Comparison of ENCODE assay signal across 2 fruit fly cellular contexts in genomic region chrX:3719480-3720064, dm6.
TF ChIP-seq lines count a peak whose summit lies in the region.

Gene Rala, minus strand, starts transcription at chrX:3719635.
Gene Tlk, plus strand, starts transcription at chrX:3720007.

TF ChIP-seq in whole organism, embryonic, 481 proteins besides CTCF, POLR2A, EP300 and RAD21 (continued from another document and continues in another):
- TF ChIP-seq Fer2 (tag; optimal IDR thresholded peaks at IDR 0.05; lab: Kevin White, UChicago), result no peak
- no peak for TF ChIP-seq CG11093 (GFP tag; IDR thresholded peaks at IDR 0.05; lab: Robert Waterston, UW)
- TF ChIP-seq Kr (GFP tag; optimal IDR thresholded peaks at IDR 0.05; lab: Kevin White, UChicago), result no peak
- TF ChIP-seq Deaf1 (tag; optimal IDR thresholded peaks at IDR 0.05; lab: Kevin White, UChicago), result peak; percentile 7
- 0 out of 3 replicates have a peak, but pooled peaks have one; percentile 17 for TF ChIP-seq CG34422 (GFP tag; IDR thresholded peaks at IDR 0.05; lab: Robert Waterston, UW)
- peak; percentile 43; the same call in 1 of the 2 replicates for TF ChIP-seq unc-4 (GFP tag; IDR thresholded peaks at IDR 0.05; lab: Robert Waterston, UW; ENCODE audit: partially characterized antibody)
- no peak for TF ChIP-seq NfI (GFP tag; optimal IDR thresholded peaks at IDR 0.05; lab: Kevin White, UChicago)
- no peak for TF ChIP-seq CG31388 (GFP tag; optimal IDR thresholded peaks at IDR 0.05; lab: Kevin White, UChicago)
- peak; percentile 99 for TF ChIP-seq CG9797 (GFP tag; optimal IDR thresholded peaks at IDR 0.05; lab: Kevin White, UChicago)
- no peak for TF ChIP-seq CG13296 (GFP tag; optimal IDR thresholded peaks at IDR 0.05; lab: Kevin White, UChicago)
- TF ChIP-seq BtbVII (GFP tag; optimal IDR thresholded peaks at IDR 0.05; lab: Kevin White, UChicago), result peak; percentile 15
- no peak for TF ChIP-seq H2.0 (GFP tag; IDR thresholded peaks at IDR 0.05; lab: Robert Waterston, UW)
- peak; percentile 29 for TF ChIP-seq CG12299 (tag; optimal IDR thresholded peaks at IDR 0.05; lab: Kevin White, UChicago)
- peak; percentile 47; the same call in 1 of the 3 replicates for TF ChIP-seq dysf (GFP tag; IDR thresholded peaks at IDR 0.05; lab: Robert Waterston, UW)
- TF ChIP-seq yki (optimal IDR thresholded peaks at IDR 0.05; lab: Kevin White, UChicago), result no peak
- TF ChIP-seq CG11085 (GFP tag; IDR thresholded peaks at IDR 0.05; lab: Robert Waterston, UW), result 0 out of 2 replicates have a peak, but pooled peaks have one; percentile 17
- peak; percentile 4; the same call in 1 of the 2 replicates for TF ChIP-seq chm (GFP tag; IDR thresholded peaks at IDR 0.05; lab: Robert Waterston, UW)
- peak; percentile 53 for TF ChIP-seq Dp (GFP tag; optimal IDR thresholded peaks at IDR 0.05; lab: Kevin White, UChicago)
- 0 out of 2 replicates have a peak, but pooled peaks have one; percentile 8 for TF ChIP-seq Xrp1 (GFP tag; IDR thresholded peaks at IDR 0.05; lab: Robert Waterston, UW)
- TF ChIP-seq her (GFP tag; optimal IDR thresholded peaks at IDR 0.05; lab: Kevin White, UChicago), result peak; percentile 91
- TF ChIP-seq CG10543 (GFP tag; optimal IDR thresholded peaks at IDR 0.05; lab: Kevin White, UChicago), result no peak
- TF ChIP-seq MESR4 (GFP tag; optimal IDR thresholded peaks at IDR 0.05; lab: Kevin White, UChicago), result peak; percentile 57
- peak; percentile 45 for TF ChIP-seq phol (tag; optimal IDR thresholded peaks at IDR 0.05; lab: Kevin White, UChicago)
- no peak for TF ChIP-seq CG10431 (GFP tag; optimal IDR thresholded peaks at IDR 0.05; lab: Kevin White, UChicago)
- no peak for TF ChIP-seq Bdp1 (GFP tag; optimal IDR thresholded peaks at IDR 0.05; lab: Kevin White, UChicago)
- TF ChIP-seq Myb (GFP tag; optimal IDR thresholded peaks at IDR 0.05; lab: Kevin White, UChicago), result peak; percentile 51
- TF ChIP-seq Blimp-1 (GFP tag; optimal IDR thresholded peaks at IDR 0.05; lab: Kevin White, UChicago), result peak; percentile 65
- no peak for TF ChIP-seq Dll (GFP tag; IDR thresholded peaks at IDR 0.05; lab: Robert Waterston, UW; ENCODE audit: partially characterized antibody)
- TF ChIP-seq fd102C (GFP tag; optimal IDR thresholded peaks at IDR 0.05; lab: Kevin White, UChicago), result no peak
- no peak for TF ChIP-seq usp (GFP tag; optimal IDR thresholded peaks at IDR 0.05; lab: Kevin White, UChicago)
- peak; percentile 85 for TF ChIP-seq HmgZ (tag; optimal IDR thresholded peaks at IDR 0.05; lab: Kevin White, UChicago)
- TF ChIP-seq CG4404 (GFP tag; IDR thresholded peaks at IDR 0.05; lab: Robert Waterston, UW), result no peak
- TF ChIP-seq CG8924 (tag; optimal IDR thresholded peaks at IDR 0.05; lab: Kevin White, UChicago), result peak; percentile 62
- peak; percentile 53; the same call in 2 of the 3 replicates for TF ChIP-seq knrl (GFP tag; IDR thresholded peaks at IDR 0.05; lab: Robert Waterston, UW; ENCODE audit: partially characterized antibody)
- no peak for TF ChIP-seq lov (optimal IDR thresholded peaks at IDR 0.05; lab: Kevin White, UChicago)
- TF ChIP-seq lov (GFP tag; IDR thresholded peaks at IDR 0.05; lab: Robert Waterston, UW), result no peak
- TF ChIP-seq ems (GFP tag; optimal IDR thresholded peaks at IDR 0.05; lab: Kevin White, UChicago), result no peak
- peak; percentile 100 for TF ChIP-seq gfzf (GFP tag; optimal IDR thresholded peaks at IDR 0.05; lab: Kevin White, UChicago)
- TF ChIP-seq amos (GFP tag; IDR thresholded peaks at IDR 0.05; lab: Robert Waterston, UW; ENCODE audit: partially characterized antibody), result peak; percentile 62; the same call in 1 of the 2 replicates
- TF ChIP-seq CG31365 (tag; optimal IDR thresholded peaks at IDR 0.05; lab: Kevin White, UChicago), result no peak
- peak in 1 of 2 experiments; percentile 72 for TF ChIP-seq insv (GFP tag; optimal IDR thresholded peaks at IDR 0.05; lab: Kevin White, UChicago)
- no peak for TF ChIP-seq CG4707 (GFP tag; optimal IDR thresholded peaks at IDR 0.05; lab: Kevin White, UChicago)
- TF ChIP-seq CG7987 (GFP tag; optimal IDR thresholded peaks at IDR 0.05; lab: Kevin White, UChicago), result peak; percentile 37
- TF ChIP-seq toy (GFP tag; IDR thresholded peaks at IDR 0.05; lab: Robert Waterston, UW), result no peak
- peak; percentile 61 for TF ChIP-seq Rfx (GFP tag; IDR thresholded peaks at IDR 0.05; lab: Robert Waterston, UW)
- TF ChIP-seq CG6689 (GFP tag; IDR thresholded peaks at IDR 0.05; lab: Robert Waterston, UW), result no peak
- TF ChIP-seq Dad (GFP tag; optimal IDR thresholded peaks at IDR 0.05; lab: Kevin White, UChicago), result peak; percentile 42
- no peak for TF ChIP-seq zfh2 (GFP tag; optimal IDR thresholded peaks at IDR 0.05; lab: Kevin White, UChicago)
- no peak for TF ChIP-seq CG3407 (GFP tag; optimal IDR thresholded peaks at IDR 0.05; lab: Kevin White, UChicago)
- no peak for TF ChIP-seq MTF-1 (GFP tag; optimal IDR thresholded peaks at IDR 0.05; lab: Kevin White, UChicago; ENCODE audit: borderline replicate concordance)
- no peak for TF ChIP-seq CG7786 (GFP tag; optimal IDR thresholded peaks at IDR 0.05; lab: Kevin White, UChicago)
- peak; percentile 100 for TF ChIP-seq CG12155 (GFP tag; optimal IDR thresholded peaks at IDR 0.05; lab: Kevin White, UChicago)
- no peak for TF ChIP-seq Nf-YA (GFP tag; IDR thresholded peaks at IDR 0.05; lab: Robert Waterston, UW)
- TF ChIP-seq stwl (tag; optimal IDR thresholded peaks at IDR 0.05; lab: Kevin White, UChicago), result peak; percentile 71
- TF ChIP-seq gsb-n (tag; optimal IDR thresholded peaks at IDR 0.05; lab: Kevin White, UChicago), result peak; percentile 12
- peak; percentile 55 for TF ChIP-seq CG16813 (GFP tag; IDR thresholded peaks at IDR 0.05; lab: Robert Waterston, UW; ENCODE audit: partially characterized antibody)
- TF ChIP-seq CG12769 (tag; optimal IDR thresholded peaks at IDR 0.05; lab: Kevin White, UChicago), result peak; percentile 28
- peak; percentile 8 for TF ChIP-seq CG5245 (GFP tag; optimal IDR thresholded peaks at IDR 0.05; lab: Kevin White, UChicago)
- no peak for TF ChIP-seq zen2 (GFP tag; IDR thresholded peaks at IDR 0.05; lab: Robert Waterston, UW; ENCODE audit: partially characterized antibody)
- TF ChIP-seq HLH3B (GFP tag; IDR thresholded peaks at IDR 0.05; lab: Robert Waterston, UW), result 0 out of 2 replicates have a peak, but pooled peaks have one; percentile 6
- TF ChIP-seq sob (GFP tag; IDR thresholded peaks at IDR 0.05; lab: Robert Waterston, UW), result peak; percentile 50; the same call in 1 of the 2 replicates
- peak; percentile 23 for TF ChIP-seq CG15601 (tag; optimal IDR thresholded peaks at IDR 0.05; lab: Kevin White, UChicago)
- TF ChIP-seq zen (tag; optimal IDR thresholded peaks at IDR 0.05; lab: Kevin White, UChicago), result no peak
- no peak for TF ChIP-seq CG8388 (GFP tag; optimal IDR thresholded peaks at IDR 0.05; lab: Kevin White, UChicago)

TF ChIP-seq in whole organism, prepupa, 60 proteins besides CTCF, POLR2A, EP300 and RAD21 (continued from another document):
- peak in 1 of 2 experiments; percentile 6 for TF ChIP-seq ss (GFP tag; optimal IDR thresholded peaks at IDR 0.05; lab: Kevin White, UChicago)
- peak; percentile 8 for TF ChIP-seq CG16779 (tag; optimal IDR thresholded peaks at IDR 0.05; lab: Kevin White, UChicago)
- no peak for TF ChIP-seq cyc (GFP tag; optimal IDR thresholded peaks at IDR 0.05; lab: Kevin White, UChicago)
- TF ChIP-seq lz (GFP tag; optimal IDR thresholded peaks at IDR 0.05; lab: Kevin White, UChicago), result no peak
- TF ChIP-seq Met (GFP tag; optimal IDR thresholded peaks at IDR 0.05; lab: Kevin White, UChicago), result no peak
- peak; percentile 7 for TF ChIP-seq CG1621 (tag; optimal IDR thresholded peaks at IDR 0.05; lab: Kevin White, UChicago)
- TF ChIP-seq eg (GFP tag; IDR thresholded peaks at IDR 0.05; lab: Robert Waterston, UW), result peak; percentile 52; the same call in 2 of the 3 replicates
- TF ChIP-seq Sox15 (GFP tag; optimal IDR thresholded peaks at IDR 0.05; lab: Kevin White, UChicago), result no peak
- TF ChIP-seq Sox14 (GFP tag; optimal IDR thresholded peaks at IDR 0.05; lab: Kevin White, UChicago), result no peak
- TF ChIP-seq Sox102F (GFP tag; optimal IDR thresholded peaks at IDR 0.05; lab: Kevin White, UChicago), result peak; percentile 27
- peak; percentile 8 for TF ChIP-seq net (GFP tag; optimal IDR thresholded peaks at IDR 0.05; lab: Kevin White, UChicago)
TF ChIP-seq in whole organism, prepupa: peak in this region for 11.
